Fruit fly (Drosophila melanogaster): ENCODE results near the gene CG17193.

The CG17193 gene

DNA sequence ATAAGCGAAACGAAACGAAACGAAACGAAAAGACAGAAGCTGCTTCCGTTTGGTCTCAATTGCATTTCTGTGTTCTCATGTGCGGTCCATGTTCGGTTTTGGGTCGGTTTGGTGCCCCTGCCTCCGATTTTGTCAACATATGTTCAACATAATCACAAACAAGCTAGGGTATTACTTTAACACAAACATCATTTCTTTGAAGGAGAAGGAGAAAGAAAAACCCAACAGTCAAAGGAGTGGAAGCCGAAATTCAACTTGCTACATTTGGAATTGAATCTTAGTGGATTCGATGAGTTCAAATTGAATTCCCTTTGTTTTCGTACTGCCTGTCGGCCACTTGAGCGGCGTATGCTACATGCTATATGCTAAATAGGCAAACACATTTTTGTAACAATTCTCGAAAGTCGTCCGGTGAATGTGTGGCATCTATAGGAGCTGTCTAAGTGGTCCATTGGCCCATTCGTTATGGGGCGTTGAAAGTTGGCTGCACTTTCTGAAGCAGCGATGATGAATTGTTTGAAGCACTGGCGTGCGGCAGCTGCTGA lies 58.3 kb downstream of the CG17193 start:
- TF ChIP-seq Abd-B (GFP tag; optimal IDR thresholded peaks at IDR 0.05), result no peak
- no peak for TF ChIP-seq tai (GFP tag; optimal IDR thresholded peaks at IDR 0.05)
- TF ChIP-seq dsf (GFP tag; optimal IDR thresholded peaks at IDR 0.05; ENCODE audit: borderline replicate concordance), result no peak

- TF ChIP-seq foxo (GFP tag; optimal IDR thresholded peaks at IDR 0.05) (no peak), CG32264 (GFP tag; optimal IDR thresholded peaks at IDR 0.05) (no peak), jim (GFP tag; optimal IDR thresholded peaks at IDR 0.05) (no peak), Sp1 (GFP tag; optimal IDR thresholded peaks at IDR 0.05) (no peak), OdsH (GFP tag; optimal IDR thresholded peaks at IDR 0.05) (no peak), tai (GFP tag; optimal IDR thresholded peaks at IDR 0.05) (no peak), dsf (GFP tag; optimal IDR thresholded peaks at IDR 0.05; ENCODE audit: borderline replicate concordance) (no peak), Dfd (GFP tag; optimal IDR thresholded peaks at IDR 0.05) (no peak), woc (GFP tag; optimal IDR thresholded peaks at IDR 0.05) (no peak), Vsx2 (GFP tag; optimal IDR thresholded peaks at IDR 0.05; ENCODE audit: partially characterized antibody) (no peak), Hr83 (GFP tag; optimal IDR thresholded peaks at IDR 0.05; ENCODE audit: poor library complexity, severe bottlenecking) (no peak), rgr (GFP tag; optimal IDR thresholded peaks at IDR 0.05) (no peak), Rel (GFP tag; optimal IDR thresholded peaks at IDR 0.05) (no peak), Rel (tag; optimal IDR thresholded peaks at IDR 0.05) (no peak)
Observed at dm6 chr3R:19996433-19996832, 59.5 kb downstream of the CG17193 start.

DNA sequence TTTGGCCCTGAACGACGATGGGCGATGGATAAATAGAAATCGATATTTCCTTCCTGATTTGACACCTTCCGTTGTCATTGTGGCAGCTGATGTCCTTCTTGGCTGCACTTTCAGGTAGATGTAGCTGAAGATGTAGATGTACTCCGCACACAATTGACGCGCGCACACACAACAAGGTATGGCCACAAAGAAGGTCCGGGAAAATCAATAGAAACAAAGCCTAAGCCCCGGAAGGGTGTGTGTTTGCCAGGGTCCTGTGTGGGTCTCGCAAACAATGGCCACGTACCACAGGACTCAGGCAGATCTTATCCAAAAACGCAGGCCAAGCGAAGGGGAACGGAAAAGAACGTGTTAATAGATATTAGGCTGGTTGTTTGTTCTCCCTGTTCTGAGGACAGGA lies 60.5 kb downstream of the CG17193 start:
- TF ChIP-seq HLH106 (tag; optimal IDR thresholded peaks at IDR 0.05), result no peak
- TF ChIP-seq OdsH (GFP tag; optimal IDR thresholded peaks at IDR 0.05), result no peak
- no peak for TF ChIP-seq CG9705 (GFP tag; optimal IDR thresholded peaks at IDR 0.05)
- TF ChIP-seq Hr83 (GFP tag; optimal IDR thresholded peaks at IDR 0.05; ENCODE audit: poor library complexity, severe bottlenecking), result no peak
- TF ChIP-seq woc (GFP tag; optimal IDR thresholded peaks at IDR 0.05), result no peak
- TF ChIP-seq Hr78 (GFP tag; optimal IDR thresholded peaks at IDR 0.05), result no peak
- no peak for TF ChIP-seq foxo (GFP tag; optimal IDR thresholded peaks at IDR 0.05)
- TF ChIP-seq N (GFP tag; optimal IDR thresholded peaks at IDR 0.05), result no peak
- TF ChIP-seq dl (GFP tag; optimal IDR thresholded peaks at IDR 0.05; ENCODE audit: insufficient read depth in 1 of 2, partially characterized antibody in 2 of 2), result no peak
- no peak for TF ChIP-seq Sp1 (GFP tag; optimal IDR thresholded peaks at IDR 0.05)
- TF ChIP-seq rgr (GFP tag; optimal IDR thresholded peaks at IDR 0.05), result no peak
- TF ChIP-seq Rel (GFP tag; optimal IDR thresholded peaks at IDR 0.05), result no peak
- TF ChIP-seq Rel (tag; optimal IDR thresholded peaks at IDR 0.05), result no peak
- TF ChIP-seq Jra (GFP tag; optimal IDR thresholded peaks at IDR 0.05), result no peak
- TF ChIP-seq Dfd (GFP tag; optimal IDR thresholded peaks at IDR 0.05), result no peak
- no peak for TF ChIP-seq dsf (GFP tag; optimal IDR thresholded peaks at IDR 0.05; ENCODE audit: borderline replicate concordance)
- TF ChIP-seq jim (GFP tag; optimal IDR thresholded peaks at IDR 0.05), result no peak

All from whole organism, wandering third instar larva.